Fruit fly (Drosophila melanogaster) whole organism, embryonic: ENCODE data around the gene CG31788.
A peak's percentile ranks its signal among the peaks of the same experiment; 100 is the strongest.

Experiments
- Mrtf ChIP-seq: fragments of 200-800 bp; sonication (Bioruptor generic); IDR thresholded peaks from 3 replicates; pipeline ENCODE4 v1.3.6; 2022; ENCODE audit warnings: missing biosample characterization, missing genetic modification characterization
- psq ChIP-seq: fragments of 200-800 bp; sonication (Bioruptor generic); optimal IDR thresholded peaks from 2 replicates; lab custom pipeline; 2017; ENCODE audit warnings: missing biosample characterization, missing genetic modification characterization

- TF ChIP-seq psq (peak; percentile 10), Mrtf (GFP tag; lab: Robert Waterston, UW) (no peak)
These were observed 47.5 kb upstream of the CG31788 start for dm6 chr2L:18305057-18305829.
